Worm (Caenorhabditis elegans) whole organism, L4 larva: ENCODE results near the gene emb-27.

Source experiments
- T26A8.4 ChIP-seq: fragments of 200-800 bp; sonication (Bioruptor generic); IDR thresholded peaks from 2 replicates; pipeline ENCODE4 v1.3.6; 2022; ENCODE audit warnings: missing genetic modification characterization, missing compliant biosample characterization
- Y5F2A.4 ChIP-seq: fragments of 200-800 bp; sonication (Bioruptor generic); optimal IDR thresholded peaks from 2 replicates; lab custom pipeline; 2018; ENCODE audit warnings: mild to moderate bottlenecking, missing genetic modification characterization, missing compliant biosample characterization
- ZK546.5 ChIP-seq, 2 experiments: sonication (generic microtip); optimal IDR thresholded peaks; 2 replicates each; lab custom pipeline; 2017; ENCODE audit warnings: missing biosample characterization in 2 of 2, missing genetic modification characterization in 2 of 2
- dmd-8 ChIP-seq: fragments of 200-800 bp; sonication (Bioruptor generic); IDR thresholded peaks from 2 replicates; pipeline ENCODE4 v1.3.6; 2022; ENCODE audit warnings: missing genetic modification characterization, missing compliant biosample characterization
- egl-43 ChIP-seq: fragments of 200-800 bp; sonication (Bioruptor generic); IDR thresholded peaks from 2 replicates; pipeline ENCODE4 v1.3.6; 2022; ENCODE audit warnings: missing genetic modification reagents, missing genetic modification characterization, missing compliant biosample characterization
- hmg-1.1 ChIP-seq: fragments of 200-800 bp; sonication (Bioruptor generic); IDR thresholded peaks from 2 replicates; pipeline ENCODE4 v1.3.6; 2022; ENCODE audit warnings: missing genetic modification reagents, missing genetic modification characterization, missing compliant biosample characterization
- lin-29 ChIP-seq: fragments of 200-800 bp; sonication (Bioruptor generic); IDR thresholded peaks from 2 replicates; pipeline ENCODE4 v1.3.6; 2022; ENCODE audit warnings: missing genetic modification reagents, missing genetic modification characterization, missing compliant biosample characterization
- lsy-2 ChIP-seq, 2 experiments: fragments of 150-350 bp in 1 of 2; sonication (generic microtip) in 1 of 2; optimal IDR thresholded peaks; 2 replicates each; lab custom pipeline; 2014 to 2017; ENCODE audit warnings: missing biosample characterization in 2 of 2, missing genetic modification characterization in 2 of 2
- nhr-237 ChIP-seq: sonication (generic microtip); optimal IDR thresholded peaks from 2 replicates; lab custom pipeline; 2017; ENCODE audit warnings: missing biosample characterization, missing genetic modification characterization
- pha-4 ChIP-seq, 2 experiments: fragments of 150-350 bp in 1 of 2; fragments of 200-800 bp in 1 of 2; sonication (Bioruptor generic) in 1 of 2; IDR thresholded peaks in 1 of 2; optimal IDR thresholded peaks in 1 of 2; 2 replicates each; pipeline versions ENCODE4 v1.3.6 to Lab custom; 2014 to 2022; ENCODE audit warnings: missing genetic modification characterization in 2 of 2, missing genetic modification reagents in 2 of 2, missing biosample characterization in 1 of 2, missing compliant biosample characterization in 1 of 2
- unc-62 ChIP-seq, 3 experiments: fragments of 150-350 bp in 1 of 3; sonication (generic microtip); optimal IDR thresholded peaks in 2 of 3; peaks in 1 of 3; 1 replicate in 1 of 3; 2 replicates in 2 of 3; lab custom pipeline; 2014 to 2017; ENCODE audit warnings: missing biosample characterization in 3 of 3, missing genetic modification characterization in 3 of 3, missing genetic modification reagents in 3 of 3, missing genotype in 1 of 3

DNA sequence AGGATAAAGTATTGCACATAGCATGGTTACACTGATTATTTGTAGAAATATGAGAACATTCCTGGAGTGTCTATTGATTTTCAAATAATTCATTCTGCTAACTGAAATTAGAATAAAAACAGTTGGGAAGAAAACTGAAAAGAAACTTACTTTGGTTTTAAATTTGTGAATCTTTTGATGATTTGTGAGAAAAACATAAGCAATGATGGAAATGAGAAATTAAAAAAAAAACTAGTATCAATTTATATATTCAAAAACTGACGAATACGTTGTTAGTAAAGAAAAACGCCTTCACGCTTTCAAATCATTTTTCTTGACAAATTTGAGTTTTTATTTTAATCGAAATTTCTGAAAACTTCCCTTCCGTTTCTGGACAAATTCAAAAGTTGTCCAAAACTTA is 31.2 kb upstream of the emb-27 start, which contains the start of gene T05C12.9:
- TF ChIP-seq pha-4 (GFP tag; IDR thresholded peaks at IDR 0.05; lab: Robert Waterston, UW) (no peak), pha-4 (tag; optimal IDR thresholded peaks at IDR 0.05; lab: Kevin White, UChicago) (no peak), hmg-1.1 (GFP tag; lab: Robert Waterston, UW) (no peak), nhr-237 (no peak), unc-62 (GFP tag; optimal IDR thresholded peaks at IDR 0.05 in 1 of 2; lab: Kevin White, UChicago) (no peak), unc-62 (tag; optimal IDR thresholded peaks at IDR 0.05; lab: Kevin White, UChicago) (no peak), T26A8.4 (GFP tag; lab: Robert Waterston, UW) (no peak), lin-29 (no peak), lsy-2 (tag; optimal IDR thresholded peaks at IDR 0.05; lab: Kevin White, UChicago) (no peak), dmd-8 (GFP tag; lab: Robert Waterston, UW) (no peak), Y5F2A.4 (GFP tag; lab: Kevin White, UChicago) (no peak), ZK546.5 (tag; optimal IDR thresholded peaks at IDR 0.05; lab: Kevin White, UChicago) (no peak), egl-43 (GFP tag; lab: Robert Waterston, UW) (no peak)
